Worm (Caenorhabditis elegans): ENCODE results near the gene pde-12.
A peak's percentile ranks its signal among the peaks of the same experiment; 100 is the strongest.

pde-12 gene

ce11 chrIII:10818364-10818763, 26.5 kb downstream of the pde-12 start (continued):
- TF ChIP-seq dpff-1 (tag; optimal IDR thresholded peaks at IDR 0.05) (no peak), dpl-1 (GFP tag; optimal IDR thresholded peaks at IDR 0.05) (no peak), lin-26 (GFP tag; IDR thresholded peaks at IDR 0.05) (peak; percentile 36; the same call in 1 of the 2 replicates), efl-1 (GFP tag; optimal IDR thresholded peaks at IDR 0.05) (no peak), C17E4.6 (GFP tag; IDR thresholded peaks at IDR 0.05) (no peak), tlf-1 (GFP tag; optimal IDR thresholded peaks at IDR 0.05) (peak; percentile 4), sdz-38 (tag; optimal IDR thresholded peaks at IDR 0.05) (no peak), attf-6 (GFP tag; IDR thresholded peaks at IDR 0.05) (no peak), ama-1 (optimal IDR thresholded peaks at IDR 0.05) (no peak), ama-1 (GFP tag; optimal IDR thresholded peaks at IDR 0.05) (no peak), ceh-91 (GFP tag; IDR thresholded peaks at IDR 0.05) (no peak), die-1 (tag; optimal IDR thresholded peaks at IDR 0.05) (peak; percentile 24), D2030.7 (GFP tag; IDR thresholded peaks at IDR 0.05) (no peak), attf-5 (GFP tag; optimal IDR thresholded peaks at IDR 0.05) (peak; percentile 49), T07F8.4 (tag; optimal IDR thresholded peaks at IDR 0.05) (no peak), lir-1 (GFP tag; conservative IDR thresholded peaks at IDR 0.05) (no peak), chd-7 (tag; optimal IDR thresholded peaks at IDR 0.05) (no peak), nhr-90 (tag; optimal IDR thresholded peaks at IDR 0.05) (peak; percentile 14), F33H1.4 (GFP tag; IDR thresholded peaks at IDR 0.05) (no peak), hlh-12 (tag; optimal IDR thresholded peaks at IDR 0.05) (no peak), F49E8.2 (tag; optimal IDR thresholded peaks at IDR 0.05; ENCODE audit: insufficient read depth) (no peak), ztf-26 (tag; optimal IDR thresholded peaks at IDR 0.05) (peak; percentile 49), ztf-6 (GFP tag; IDR thresholded peaks at IDR 0.05) (no peak), K12H6.12 (tag; optimal IDR thresholded peaks at IDR 0.05) (peak; percentile 15), rpc-1 (optimal IDR thresholded peaks at IDR 0.05) (no peak), rpc-1 (tag; optimal IDR thresholded peaks at IDR 0.05) (no peak), F39B2.1 (GFP tag; IDR thresholded peaks at IDR 0.05) (0 out of 2 replicates have a peak, but pooled peaks have one; percentile 4), nhr-80 (tag; optimal IDR thresholded peaks at IDR 0.05) (peak; percentile 71), unc-62 (GFP tag; optimal IDR thresholded peaks at IDR 0.05) (no peak), hmg-20 (GFP tag; IDR thresholded peaks at IDR 0.05) (no peak), hmg-1.2 (GFP tag; IDR thresholded peaks at IDR 0.05) (peak; percentile 43), xnd-1 (tag; optimal IDR thresholded peaks at IDR 0.05) (no peak), ztf-3 (GFP tag; optimal IDR thresholded peaks at IDR 0.05) (no peak), lsl-1 (GFP tag; optimal IDR thresholded peaks at IDR 0.05) (no peak), snpc-1.3 (tag; optimal IDR thresholded peaks at IDR 0.05; ENCODE audit: insufficient read depth) (no peak), snpc-3.4 (tag; optimal IDR thresholded peaks at IDR 0.05) (no peak), F37B4.10 (GFP tag; IDR thresholded peaks at IDR 0.05) (no peak), mxl-1 (tag; optimal IDR thresholded peaks at IDR 0.05) (no peak), aptf-2 (GFP tag; conservative IDR thresholded peaks at IDR 0.05) (no peak), let-526 (GFP tag; IDR thresholded peaks at IDR 0.05) (peak; percentile 14; the same call in 1 of the 2 replicates), nfya-1 (tag; optimal IDR thresholded peaks at IDR 0.05; ENCODE audit: borderline replicate concordance, insufficient read depth) (no peak), F23B12.7 (tag; optimal IDR thresholded peaks at IDR 0.05; ENCODE audit: insufficient read depth) (no peak), sea-2 (GFP tag; IDR thresholded peaks at IDR 0.05) (no peak), aptf-3 (GFP tag; IDR thresholded peaks at IDR 0.05) (no peak), snpc-1.1 (tag; optimal IDR thresholded peaks at IDR 0.05; ENCODE audit: insufficient read depth) (no peak), T26A5.8 (tag; optimal IDR thresholded peaks at IDR 0.05) (no peak), ztf-22 (GFP tag; optimal IDR thresholded peaks at IDR 0.05) (no peak), ekl-4 (GFP tag; IDR thresholded peaks at IDR 0.05) (peak; percentile 50; the same call in 1 of the 2 replicates), gei-17 (GFP tag; optimal IDR thresholded peaks at IDR 0.05) (no peak), dox-1 (GFP tag; IDR thresholded peaks at IDR 0.05) (peak; percentile 76)

All from whole organism, young adult.